Worm (Caenorhabditis elegans) whole organism, late embryonic: ENCODE results near the gene nhr-60.
"Not testable (repeated sequence)": the region's sequence is repeated elsewhere in the genome, so short reads cannot be mapped to it uniquely, and the experiment has no call there.

Source experiments
- C38D4.7 ChIP-seq: fragments of 200-800 bp; sonication (Bioruptor generic); optimal IDR thresholded peaks from 2 replicates; lab custom pipeline; 2018; ENCODE audit warnings: mild to moderate bottlenecking, missing genetic modification characterization, moderate library complexity, missing compliant biosample characterization
- F13H6.1 ChIP-seq: sonication (generic microtip); optimal IDR thresholded peaks from 2 replicates; lab custom pipeline; 2016; ENCODE audit warnings: missing genetic modification characterization, missing compliant biosample characterization
- K09A11.1 ChIP-seq: sonication (generic microtip); optimal IDR thresholded peaks from 2 replicates; lab custom pipeline; 2017; ENCODE audit warnings: antibody characterized with exemption, mild to moderate bottlenecking, missing genetic modification characterization, missing compliant biosample characterization; ENCODE audit not compliant: insufficient read depth
- T23F11.4 ChIP-seq: fragments of 200-800 bp; sonication (Bioruptor generic); optimal IDR thresholded peaks from 2 replicates; lab custom pipeline; 2018; ENCODE audit warnings: mild to moderate bottlenecking, missing genetic modification characterization, missing compliant biosample characterization
- ahr-1 ChIP-seq: sonication (generic microtip); optimal IDR thresholded peaks from 2 replicates; lab custom pipeline; 2016; ENCODE audit warnings: missing genetic modification characterization, missing compliant biosample characterization
- ceh-14 ChIP-seq: sonication (generic microtip); optimal IDR thresholded peaks from 2 replicates; lab custom pipeline; 2016; ENCODE audit warnings: missing genotype, missing genetic modification characterization, missing compliant biosample characterization
- ceh-2 ChIP-seq: sonication (generic microtip); optimal IDR thresholded peaks from 2 replicates; lab custom pipeline; 2016; ENCODE audit warnings: missing genotype, missing genetic modification characterization, missing compliant biosample characterization
- ceh-22 ChIP-seq: sonication (generic microtip); optimal IDR thresholded peaks from 2 replicates; lab custom pipeline; 2017; ENCODE audit warnings: missing biosample characterization, missing genetic modification characterization
- ceh-48 ChIP-seq: sonication (generic microtip); optimal IDR thresholded peaks from 2 replicates; lab custom pipeline; 2016; ENCODE audit warnings: missing genetic modification characterization, inconsistent platforms, missing compliant biosample characterization
- ceh-6 ChIP-seq: fragments of 200-800 bp; sonication (Bioruptor generic); optimal IDR thresholded peaks from 2 replicates; lab custom pipeline; 2018; ENCODE audit warnings: mild to moderate bottlenecking, missing genetic modification characterization, missing compliant biosample characterization
- ceh-9 ChIP-seq: sonication (generic microtip); optimal IDR thresholded peaks from 2 replicates; lab custom pipeline; 2016; ENCODE audit warnings: mild to moderate bottlenecking, missing genetic modification characterization, inconsistent platforms, missing compliant biosample characterization
- che-1 ChIP-seq: sonication (generic microtip); optimal IDR thresholded peaks from 2 replicates; lab custom pipeline; 2016; ENCODE audit warnings: mild to moderate bottlenecking, missing genetic modification characterization, missing compliant biosample characterization
- elt-4 ChIP-seq: sonication (generic microtip); optimal IDR thresholded peaks from 2 replicates; lab custom pipeline; 2016; ENCODE audit warnings: missing genetic modification characterization, missing compliant biosample characterization
- ets-4 ChIP-seq: sonication (generic microtip); optimal IDR thresholded peaks from 2 replicates; lab custom pipeline; 2016; ENCODE audit warnings: missing genetic modification characterization, missing compliant biosample characterization
- eyg-1 ChIP-seq: sonication (generic microtip); optimal IDR thresholded peaks from 2 replicates; lab custom pipeline; 2016; ENCODE audit warnings: missing genotype, missing genetic modification characterization, missing compliant biosample characterization
- fax-1 ChIP-seq: sonication (generic microtip); optimal IDR thresholded peaks from 2 replicates; lab custom pipeline; 2016; ENCODE audit warnings: missing genotype, missing genetic modification characterization, missing compliant biosample characterization
- fkh-10 ChIP-seq: fragments of 150-350 bp; optimal IDR thresholded peaks from 2 replicates; lab custom pipeline; 2014; ENCODE audit warnings: missing biosample characterization, missing genetic modification reagents, missing genetic modification characterization
- gmeb-2 ChIP-seq: sonication (generic microtip); optimal IDR thresholded peaks from 2 replicates; lab custom pipeline; 2016; ENCODE audit warnings: missing genetic modification characterization, inconsistent platforms, missing compliant biosample characterization
- hlh-13 ChIP-seq: fragments of 200-800 bp; sonication (Bioruptor generic); optimal IDR thresholded peaks from 2 replicates; lab custom pipeline; 2018; ENCODE audit warnings: mild to moderate bottlenecking, missing genetic modification characterization, missing compliant biosample characterization
- lin-11 ChIP-seq: fragments of 200-800 bp; sonication (Bioruptor generic); optimal IDR thresholded peaks from 2 replicates; lab custom pipeline; 2018; ENCODE audit warnings: mild to moderate bottlenecking, missing genetic modification characterization, missing compliant biosample characterization
- mec-3 ChIP-seq: sonication (generic microtip); optimal IDR thresholded peaks from 2 replicates; lab custom pipeline; 2016; ENCODE audit warnings: borderline replicate concordance, missing genetic modification characterization, missing compliant biosample characterization
- nhr-11 ChIP-seq: fragments of 150-350 bp; optimal IDR thresholded peaks from 2 replicates; lab custom pipeline; 2014; ENCODE audit warnings: missing biosample characterization, missing genetic modification characterization
- nhr-232 ChIP-seq: sonication (generic microtip); optimal IDR thresholded peaks from 2 replicates; lab custom pipeline; 2016; ENCODE audit warnings: missing genetic modification characterization, missing compliant biosample characterization
- odd-2 ChIP-seq: sonication (generic microtip); optimal IDR thresholded peaks from 2 replicates; lab custom pipeline; 2017; ENCODE audit warnings: antibody characterized with exemption, mild to moderate bottlenecking, missing genetic modification characterization, missing compliant biosample characterization
- pag-3 ChIP-seq: sonication (generic microtip); optimal IDR thresholded peaks from 2 replicates; lab custom pipeline; 2016; ENCODE audit warnings: missing compliant biosample characterization, missing genetic modification characterization, borderline replicate concordance
- pax-1 ChIP-seq: fragments of 150-350 bp; optimal IDR thresholded peaks from 2 replicates; lab custom pipeline; 2014; ENCODE audit warnings: missing biosample characterization, missing genetic modification characterization
- pha-4 ChIP-seq: fragments of 150-350 bp; optimal IDR thresholded peaks from 2 replicates; lab custom pipeline; 2018; ENCODE audit warnings: missing biosample characterization, missing genetic modification reagents, missing genetic modification characterization
- pqm-1 ChIP-seq: sonication (generic microtip); optimal IDR thresholded peaks from 2 replicates; lab custom pipeline; 2016; ENCODE audit warnings: missing genetic modification characterization, missing compliant biosample characterization
- rnt-1 ChIP-seq: sonication (generic microtip); optimal IDR thresholded peaks from 2 replicates; lab custom pipeline; 2016; ENCODE audit warnings: missing genetic modification characterization, missing compliant biosample characterization
- sox-4 ChIP-seq: sonication (generic microtip); optimal IDR thresholded peaks from 2 replicates; lab custom pipeline; 2017; ENCODE audit warnings: mild to moderate bottlenecking, missing genetic modification characterization, inconsistent platforms, missing compliant biosample characterization
- tbx-2 ChIP-seq: sonication (generic microtip); optimal IDR thresholded peaks from 2 replicates; lab custom pipeline; 2016; ENCODE audit warnings: missing genetic modification characterization, missing compliant biosample characterization
- ttx-3 ChIP-seq: sonication (generic microtip); optimal IDR thresholded peaks from 2 replicates; lab custom pipeline; 2016; ENCODE audit warnings: missing genetic modification reagents, missing genetic modification characterization, missing compliant biosample characterization
- unc-3 ChIP-seq, 2 experiments: fragments of 200-800 bp in 1 of 2; sonication (Bioruptor generic) in 1 of 2; sonication (generic microtip) in 1 of 2; conservative IDR thresholded peaks in 1 of 2; optimal IDR thresholded peaks in 1 of 2; 2 replicates each; pipeline versions ENCODE4 v1.3.6 to Lab custom; 2016 to 2022; ENCODE audit warnings: missing compliant biosample characterization in 2 of 2, missing genetic modification characterization in 2 of 2, missing genetic modification reagents in 1 of 2
- unc-42 ChIP-seq: sonication (generic microtip); optimal IDR thresholded peaks from 2 replicates; lab custom pipeline; 2016; ENCODE audit warnings: missing genotype, missing genetic modification characterization, missing compliant biosample characterization
- zip-5 ChIP-seq: sonication (generic microtip); optimal IDR thresholded peaks from 2 replicates; lab custom pipeline; 2016; ENCODE audit warnings: missing genetic modification characterization, missing compliant biosample characterization

Gene nhr-60

DNA sequence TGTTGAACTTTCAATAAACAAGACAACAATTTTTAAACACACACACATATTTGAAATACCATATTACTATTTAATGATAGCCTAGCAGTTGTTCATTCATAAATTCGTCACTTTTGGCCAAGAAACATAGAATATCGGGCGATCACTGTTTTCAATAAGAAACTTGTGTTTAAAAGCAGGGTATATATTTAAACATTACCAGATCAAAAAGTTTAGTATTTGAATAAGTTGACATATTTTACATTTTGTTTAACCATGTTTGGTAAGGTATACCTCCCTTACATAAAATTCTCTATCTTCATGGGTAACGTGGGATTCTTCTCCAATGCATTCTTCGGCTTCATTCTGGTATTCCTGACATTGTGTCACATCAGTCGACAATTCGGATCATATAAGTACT, 18.3 kb downstream of the nhr-60 start, which contains the start of gene str-8:
str-8 (plus strand) TSS at position 301 of the 400 bp plus-strand sequence.
- TF ChIP-seq ahr-1; hlh-13 (GFP tag; lab: Kevin White, UChicago); K09A11.1 (tag; lab: Kevin White, UChicago): not testable (repeated sequence)

- not testable (repeated sequence) for TF ChIP-seq hlh-13 (GFP tag; lab: Kevin White, UChicago); tbx-2; fkh-10 (GFP tag; lab: Kevin White, UChicago)
- TF ChIP-seq, all 69 proteins: peak for 0; not testable (repeated sequence) for 69
Observed at ce11 chrV:15752941-15753340, 20.1 kb downstream of the nhr-60 start, which contains the start of gene str-5. TSS of gene str-5 (plus strand) at chrV:15753241.

DNA sequence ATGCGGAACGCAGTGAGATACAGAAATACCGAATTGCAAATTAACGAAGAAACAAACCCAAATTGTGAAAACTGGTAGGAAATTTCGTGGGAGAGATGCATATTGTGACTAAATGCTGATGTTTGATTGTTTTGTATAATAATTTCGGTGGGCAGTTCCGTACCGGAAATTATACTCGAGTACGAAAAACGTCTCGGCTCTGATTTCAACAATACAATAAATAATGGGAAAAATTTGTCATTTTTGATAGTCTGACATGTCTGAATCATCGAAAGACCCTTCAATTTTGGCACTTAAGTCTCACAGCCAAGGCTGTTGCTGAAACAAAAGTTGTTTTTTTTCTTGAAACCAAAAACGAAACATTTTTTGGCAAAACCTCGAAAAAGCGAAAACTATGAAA, 21.0 kb downstream of the nhr-60 start, which contains the start of gene str-43:
str-43 (minus strand) TSS at position 101 of the 400 bp plus-strand sequence.
- TF ChIP-seq ttx-3 (tag; lab: Kevin White, UChicago) (no peak), pax-1 (no peak), nhr-232 (tag; lab: Kevin White, UChicago) (no peak), ceh-22 (tag; lab: Kevin White, UChicago) (no peak), C38D4.7 (GFP tag; lab: Kevin White, UChicago) (no peak), elt-4 (tag; lab: Kevin White, UChicago) (no peak), unc-3 (GFP tag; conservative IDR thresholded peaks at IDR 0.05; lab: Robert Waterston, UW) (no peak), unc-3 (tag; optimal IDR thresholded peaks at IDR 0.05; lab: Kevin White, UChicago) (no peak), rnt-1 (no peak), pqm-1 (no peak), ahr-1 (no peak), eyg-1 (no peak), ceh-48 (no peak), mec-3 (tag; lab: Kevin White, UChicago) (no peak), ceh-9 (tag; lab: Kevin White, UChicago) (no peak), ceh-6 (GFP tag; lab: Kevin White, UChicago) (no peak)

DNA sequence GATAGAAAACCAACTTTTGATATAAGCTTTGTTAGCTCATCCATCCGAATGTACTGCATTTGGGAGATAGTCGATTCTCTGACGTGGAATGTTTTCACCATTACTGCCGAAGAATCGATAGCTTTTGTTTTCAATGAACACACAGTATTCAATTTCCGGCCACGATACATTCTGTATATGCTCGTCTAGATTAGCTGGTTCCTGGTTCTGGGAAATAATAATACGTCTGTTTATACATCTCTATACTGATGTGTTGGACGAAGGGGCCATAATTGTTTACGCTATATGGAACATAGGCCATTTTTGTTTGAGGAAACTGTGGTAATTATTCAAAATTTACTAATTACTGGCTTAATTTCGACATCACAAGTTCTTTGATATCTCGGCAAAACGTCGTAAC, 22.9 kb downstream of the nhr-60 start, which contains the start of gene str-6:
str-6 (minus strand) TSS at position 101 of the 400 bp plus-strand sequence.
- TF ChIP-seq sox-4 (tag; lab: Kevin White, UChicago) (no peak), ceh-2 (tag; lab: Kevin White, UChicago) (no peak), ets-4 (tag; lab: Kevin White, UChicago) (no peak), pha-4 (tag; lab: Kevin White, UChicago) (no peak), nhr-11 (tag; lab: Kevin White, UChicago) (no peak)

DNA sequence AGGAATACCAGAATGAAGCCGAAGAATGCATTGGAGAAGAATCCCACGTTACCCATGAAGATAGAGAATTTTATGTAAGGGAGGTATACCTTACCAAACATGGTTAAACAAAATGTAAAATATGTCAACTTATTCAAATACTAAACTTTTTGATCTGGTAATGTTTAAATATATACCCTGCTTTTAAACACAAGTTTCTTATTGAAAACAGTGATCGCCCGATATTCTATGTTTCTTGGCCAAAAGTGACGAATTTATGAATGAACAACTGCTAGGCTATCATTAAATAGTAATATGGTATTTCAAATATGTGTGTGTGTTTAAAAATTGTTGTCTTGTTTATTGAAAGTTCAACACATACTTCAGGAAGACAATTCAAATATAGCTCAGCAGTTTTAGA, 24.7 kb downstream of the nhr-60 start, which contains the start of gene T23D5.8:
T23D5.8 (minus strand) TSS at position 101 of the 400 bp plus-strand sequence.
- not testable (repeated sequence) for TF ChIP-seq pag-3, zip-5, lin-11 (tag; lab: Kevin White, UChicago)

ce11 chrV:15744366-15744765, 28.7 kb downstream of the nhr-60 start, which contains the start of gene str-19:
TSS of gene str-19 (minus strand) at chrV:15744466.
- not testable (repeated sequence) for TF ChIP-seq pqm-1, odd-2, ceh-14
- TF ChIP-seq, all 69 proteins: peak for 0; not testable (repeated sequence) for 69

- TF ChIP-seq ceh-48 (no peak), unc-42 (no peak), che-1 (tag; lab: Kevin White, UChicago) (no peak), F13H6.1 (tag; lab: Kevin White, UChicago) (no peak), mec-3 (tag; lab: Kevin White, UChicago) (no peak), ahr-1 (no peak), fax-1 (no peak), pqm-1 (no peak), gmeb-2 (tag; lab: Kevin White, UChicago) (no peak), ttx-3 (tag; lab: Kevin White, UChicago) (no peak), T23F11.4 (no peak)
Observed at ce11 chrV:15741851-15742250, 31.2 kb downstream of the nhr-60 start, which contains the start of gene str-18. TSS of gene str-18 (minus strand) at chrV:15741951.
